Worm (Caenorhabditis elegans): ENCODE data around the gene C36E8.4.

The C36E8.4 gene

ce11 chrIII:4049150-4049549 is 37.0 kb downstream of the C36E8.4 start:
- TF ChIP-seq ztf-7 (tag; optimal IDR thresholded peaks at IDR 0.05): no peak
- no peak for TF ChIP-seq ztf-11 (tag; optimal IDR thresholded peaks at IDR 0.05)
- TF ChIP-seq tag-97 (GFP tag; IDR thresholded peaks at IDR 0.05): no peak
- no peak for TF ChIP-seq nhr-237 (tag; optimal IDR thresholded peaks at IDR 0.05)
- TF ChIP-seq F37D6.2 (tag; optimal IDR thresholded peaks at IDR 0.05): no peak
- TF ChIP-seq egl-27 (tag; optimal IDR thresholded peaks at IDR 0.05): no peak
- TF ChIP-seq dmd-8 (GFP tag; IDR thresholded peaks at IDR 0.05): no peak
- no peak for TF ChIP-seq duxl-1 (tag; optimal IDR thresholded peaks at IDR 0.05; ENCODE audit: poor library complexity)
- no peak for TF ChIP-seq nhr-6 (tag; optimal IDR thresholded peaks at IDR 0.05)
- TF ChIP-seq gei-8 (GFP tag; optimal IDR thresholded peaks at IDR 0.05): no peak

ce11 chrIII:4057894-4058293 is 45.8 kb downstream of the C36E8.4 start, which contains the start of gene rcq-5:
TSS of gene rcq-5 (minus strand) at chrIII:4057976.
- TF ChIP-seq nhr-6 (tag; optimal IDR thresholded peaks at IDR 0.05) (peak; percentile 26), dpl-1 (GFP tag; optimal IDR thresholded peaks at IDR 0.05) (peak; percentile 80), mes-2 (tag; optimal IDR thresholded peaks at IDR 0.05; ENCODE audit: poor library complexity, severe bottlenecking) (peak; percentile 49), hlh-30 (tag; optimal IDR thresholded peaks at IDR 0.05; ENCODE audit: insufficient read depth) (no peak), F49E8.2 (tag; optimal IDR thresholded peaks at IDR 0.05; ENCODE audit: borderline replicate concordance) (no peak), snpc-4 (tag; optimal IDR thresholded peaks at IDR 0.05) (no peak), lin-38 (GFP tag; IDR thresholded peaks at IDR 0.05) (peak; percentile 88), lsy-2 (tag; optimal IDR thresholded peaks at IDR 0.05) (peak in 1 of 2 experiments; percentile 53), unc-62 (GFP tag; optimal IDR thresholded peaks at IDR 0.05 in 1 of 2) (peak in 1 of 2 experiments; percentile 14), unc-62 (tag; optimal IDR thresholded peaks at IDR 0.05) (no peak)

DNA sequence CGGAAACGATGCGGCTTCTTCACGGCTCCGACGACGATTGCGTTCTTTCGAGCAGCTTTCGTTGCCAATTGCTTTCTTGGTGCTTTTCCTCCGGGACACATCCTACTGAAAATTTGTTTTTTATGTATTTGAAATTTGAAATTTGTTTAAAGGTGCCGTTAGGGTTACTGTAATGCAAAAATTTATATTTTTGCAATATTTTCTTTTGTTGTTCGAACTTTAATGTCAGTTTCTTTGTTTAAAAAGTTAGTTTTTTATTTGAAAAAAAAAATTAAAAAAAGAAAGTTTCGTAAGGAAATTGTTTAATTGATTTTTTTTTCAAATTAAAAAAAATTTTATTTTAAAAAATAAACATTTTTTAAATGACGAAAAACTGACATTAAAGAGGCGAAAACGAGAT is 46.5 kb downstream of the C36E8.4 start, which contains the start of gene his-69:
Gene his-69 (minus strand): TSS at position 101 of the 400 bp plus-strand sequence.
- TF ChIP-seq madf-9 (GFP tag; conservative IDR thresholded peaks at IDR 0.05) (0 out of 2 replicates have a peak, but pooled peaks have one; percentile 17), zag-1 (tag; optimal IDR thresholded peaks at IDR 0.05) (no peak)

ce11 chrIII:4060019-4060418 is 47.9 kb downstream of the C36E8.4 start, which contains the start of gene his-70:
TSS of gene his-70 (minus strand) at chrIII:4060119.
- no peak for TF ChIP-seq skn-1 (tag; optimal IDR thresholded peaks at IDR 0.05)

DNA sequence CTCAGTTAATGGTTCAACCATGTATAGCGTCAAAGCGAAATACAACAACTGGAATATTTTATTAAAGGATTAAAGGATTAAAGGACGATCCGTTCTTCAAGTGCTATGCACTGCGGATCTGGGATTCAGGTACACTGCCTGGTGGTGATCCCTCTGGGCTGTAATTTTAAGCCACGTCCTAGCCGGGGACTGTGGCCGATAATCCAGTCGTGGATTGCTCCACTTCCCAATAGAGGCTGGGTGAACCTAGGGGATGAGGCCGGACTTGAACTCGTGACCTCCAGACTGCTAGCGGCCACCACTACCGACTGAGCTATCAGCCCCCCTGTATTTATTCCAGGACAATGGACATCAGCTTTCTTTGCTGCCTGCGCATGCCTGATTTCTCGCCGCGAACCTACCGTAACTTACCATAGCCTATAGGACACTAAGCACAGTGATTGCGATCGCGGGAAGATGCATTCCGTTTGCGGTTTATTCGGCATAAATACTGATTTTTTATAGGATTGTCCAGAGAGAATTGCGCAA is 48.8 kb downstream of the C36E8.4 start:
- TF ChIP-seq lin-38 (GFP tag; IDR thresholded peaks at IDR 0.05) (peak; percentile 39), dmd-8 (GFP tag; IDR thresholded peaks at IDR 0.05) (0 out of 2 replicates have a peak, but pooled peaks have one; percentile 63), Y48G9A.11 (GFP tag; IDR thresholded peaks at IDR 0.05) (peak; percentile 40; the same call in 1 of the 2 replicates), lim-7 (GFP tag; IDR thresholded peaks at IDR 0.05) (peak; percentile 61; the same call in 1 of the 2 replicates), egl-43 (GFP tag; IDR thresholded peaks at IDR 0.05) (0 out of 2 replicates have a peak, but pooled peaks have one; percentile 34), set-16 (GFP tag; IDR thresholded peaks at IDR 0.05) (peak; percentile 52)

- TF ChIP-seq unc-62 (GFP tag; optimal IDR thresholded peaks at IDR 0.05 in 1 of 2): peak in 1 of 2 experiments; percentile 79
- TF ChIP-seq unc-62 (tag; optimal IDR thresholded peaks at IDR 0.05): no peak
- peak; percentile 54 for TF ChIP-seq mep-1 (tag; optimal IDR thresholded peaks at IDR 0.05)
- TF ChIP-seq hmg-1.1 (GFP tag; IDR thresholded peaks at IDR 0.05): peak; percentile 78
- peak; percentile 18 for TF ChIP-seq hlh-30 (tag; optimal IDR thresholded peaks at IDR 0.05; ENCODE audit: insufficient read depth)
- TF ChIP-seq lsy-2 (tag; optimal IDR thresholded peaks at IDR 0.05): peak; percentile 46 to 48
- TF ChIP-seq hlh-11 (tag; optimal IDR thresholded peaks at IDR 0.05): no peak
- no peak for TF ChIP-seq spr-3 (GFP tag; optimal IDR thresholded peaks at IDR 0.05)
- peak; percentile 72 for TF ChIP-seq rbr-2 (tag; optimal IDR thresholded peaks at IDR 0.05)
- peak; percentile 8 for TF ChIP-seq ceh-28 (tag; optimal IDR thresholded peaks at IDR 0.05)
- TF ChIP-seq aha-1 (tag): peak; percentile 80
- peak; percentile 72 for TF ChIP-seq set-16 (GFP tag; IDR thresholded peaks at IDR 0.05)
- peak; percentile 40; the same call in 1 of the 2 replicates for TF ChIP-seq ceh-20 (GFP tag; IDR thresholded peaks at IDR 0.05)
- peak; percentile 69; the same call in 1 of the 2 replicates for TF ChIP-seq egl-43 (GFP tag; IDR thresholded peaks at IDR 0.05)
- TF ChIP-seq ctbp-1 (GFP tag; IDR thresholded peaks at IDR 0.05): 0 out of 2 replicates have a peak, but pooled peaks have one; percentile 50
- TF ChIP-seq D1046.2 (GFP tag; IDR thresholded peaks at IDR 0.05): 0 out of 2 replicates have a peak, but pooled peaks have one; percentile 11
- peak; percentile 49 for TF ChIP-seq mes-2 (tag; optimal IDR thresholded peaks at IDR 0.05; ENCODE audit: poor library complexity, severe bottlenecking)
- peak; percentile 51 for TF ChIP-seq F37D6.2 (tag; optimal IDR thresholded peaks at IDR 0.05)
- TF ChIP-seq nhr-76 (tag; optimal IDR thresholded peaks at IDR 0.05): no peak
- TF ChIP-seq dmd-8 (GFP tag; IDR thresholded peaks at IDR 0.05): no peak
- TF ChIP-seq dmd-6 (GFP tag; IDR thresholded peaks at IDR 0.05): 0 out of 2 replicates have a peak, but pooled peaks have one; percentile 7
Observed at ce11 chrIII:4063724-4064123, 51.6 kb downstream of the C36E8.4 start.

All from whole organism, L4 larva.